Worm (Caenorhabditis elegans): ENCODE data around the gene K04F1.8.
"Not testable (repeated sequence)": the region's sequence is repeated elsewhere in the genome, so short reads cannot be mapped to it uniquely, and the experiment has no call there.

K04F1.8 gene

DNA sequence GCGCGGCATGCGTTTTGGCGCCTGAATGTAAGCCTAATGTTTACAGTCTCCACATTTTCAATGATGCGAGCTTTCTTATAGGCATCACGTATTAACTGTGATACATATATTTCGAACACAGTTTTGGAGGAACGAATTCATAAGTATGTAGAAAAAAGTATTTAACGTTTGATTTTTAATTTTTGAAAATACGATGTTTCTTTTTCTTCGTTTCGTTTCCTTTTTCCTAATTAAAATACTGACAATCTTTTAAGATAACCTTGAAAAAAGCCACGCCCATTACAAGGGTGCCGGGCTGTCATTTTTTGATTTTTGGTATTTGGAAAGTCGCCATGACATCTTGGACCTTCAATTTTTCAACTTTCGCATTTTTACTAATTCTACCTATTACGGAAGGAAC, 2.1 kb upstream of the K04F1.8 start, which contains the start of gene K04F1.9:
K04F1.9 (plus strand) TSS at position 301 of the 400 bp plus-strand sequence.
- no peak for TF ChIP-seq flt-1 (GFP tag; IDR thresholded peaks at IDR 0.05)
- no peak for TF ChIP-seq klf-2 (GFP tag; conservative IDR thresholded peaks at IDR 0.05)
- TF ChIP-seq ztf-23 (GFP tag; IDR thresholded peaks at IDR 0.05), result no peak
- no peak for TF ChIP-seq tab-1 (GFP tag; IDR thresholded peaks at IDR 0.05)
- no peak for TF ChIP-seq T22C8.4 (GFP tag; IDR thresholded peaks at IDR 0.05)
- no peak for TF ChIP-seq ztf-29 (GFP tag; IDR thresholded peaks at IDR 0.05)
- no peak for TF ChIP-seq ref-1 (GFP tag; conservative IDR thresholded peaks at IDR 0.05)
- no peak for TF ChIP-seq cog-1 (tag; optimal IDR thresholded peaks at IDR 0.05)
- no peak for TF ChIP-seq med-1 (GFP tag; optimal IDR thresholded peaks at IDR 0.05; ENCODE audit: insufficient read depth)

DNA sequence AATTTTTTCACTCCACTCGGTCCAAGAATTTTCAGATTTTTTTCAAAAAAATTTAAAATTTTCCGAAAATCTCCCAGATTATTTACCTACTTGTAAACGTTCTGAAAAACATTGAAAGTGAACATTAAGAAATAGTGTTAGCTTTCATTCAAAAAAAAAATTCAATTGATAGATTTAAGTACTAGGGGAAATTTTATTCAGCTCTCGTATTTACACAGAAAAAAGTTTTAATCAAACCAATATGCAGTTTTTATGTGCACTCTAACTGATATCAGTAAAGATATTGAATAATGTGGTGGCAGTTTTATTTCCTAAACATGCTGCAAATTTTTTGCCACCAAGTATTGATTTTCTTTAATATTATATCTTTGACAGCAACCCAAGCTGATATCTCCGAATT, 1.2 kb downstream of the K04F1.8 start, which contains the start of gene irld-42:
irld-42 (plus strand) TSS at position 301 of the 400 bp plus-strand sequence.
- TF ChIP-seq ztf-23 (GFP tag; IDR thresholded peaks at IDR 0.05) (no peak), ztf-29 (GFP tag; IDR thresholded peaks at IDR 0.05) (no peak), med-1 (GFP tag; optimal IDR thresholded peaks at IDR 0.05; ENCODE audit: insufficient read depth) (no peak), ref-1 (GFP tag; conservative IDR thresholded peaks at IDR 0.05) (no peak), tab-1 (GFP tag; IDR thresholded peaks at IDR 0.05) (no peak), klf-2 (GFP tag; conservative IDR thresholded peaks at IDR 0.05) (no peak), cog-1 (tag; optimal IDR thresholded peaks at IDR 0.05) (no peak), flt-1 (GFP tag; IDR thresholded peaks at IDR 0.05) (no peak), T22C8.4 (GFP tag; IDR thresholded peaks at IDR 0.05) (no peak)

DNA sequence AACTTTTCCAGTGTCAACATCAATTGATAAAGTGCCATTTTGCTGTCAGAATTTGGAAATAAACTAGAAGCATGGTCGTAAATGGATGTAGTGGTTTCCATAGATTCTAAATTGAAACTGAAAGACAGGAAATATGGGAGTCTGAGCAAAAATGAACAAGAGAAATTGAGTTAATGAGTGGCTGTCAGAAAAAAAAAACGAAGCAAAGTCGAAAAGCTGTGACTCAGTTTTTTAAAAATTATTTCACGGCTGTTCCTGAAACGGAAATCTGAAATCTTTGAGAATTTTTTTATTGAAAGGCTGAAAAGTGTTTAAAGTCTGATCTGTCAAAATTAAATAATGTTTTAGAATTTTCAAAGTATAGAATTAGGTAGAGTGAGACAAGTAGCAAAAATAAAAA, 11.2 kb downstream of the K04F1.8 start, which contains the start of gene srw-98:
srw-98 (minus strand) TSS at position 101 of the 400 bp plus-strand sequence.
- TF ChIP-seq flt-1 (GFP tag; IDR thresholded peaks at IDR 0.05), result no peak
- no peak for TF ChIP-seq T22C8.4 (GFP tag; IDR thresholded peaks at IDR 0.05)
- TF ChIP-seq ztf-29 (GFP tag; IDR thresholded peaks at IDR 0.05), result no peak
- TF ChIP-seq cog-1 (tag; optimal IDR thresholded peaks at IDR 0.05), result no peak

- no peak for TF ChIP-seq cog-1 (tag; optimal IDR thresholded peaks at IDR 0.05)
- no peak for TF ChIP-seq tab-1 (GFP tag; IDR thresholded peaks at IDR 0.05)
- no peak for TF ChIP-seq ztf-23 (GFP tag; IDR thresholded peaks at IDR 0.05)
- TF ChIP-seq klf-2 (GFP tag; conservative IDR thresholded peaks at IDR 0.05), result no peak
- no peak for TF ChIP-seq med-1 (GFP tag; optimal IDR thresholded peaks at IDR 0.05; ENCODE audit: insufficient read depth)
- TF ChIP-seq flt-1 (GFP tag; IDR thresholded peaks at IDR 0.05), result no peak
- no peak for TF ChIP-seq ref-1 (GFP tag; conservative IDR thresholded peaks at IDR 0.05)
- TF ChIP-seq ztf-29 (GFP tag; IDR thresholded peaks at IDR 0.05), result no peak
- no peak for TF ChIP-seq T22C8.4 (GFP tag; IDR thresholded peaks at IDR 0.05)
These were observed 13.8 kb downstream of the K04F1.8 start, which contains the start of gene srw-91 for ce11 chrV:1680770-1681169. TSS of gene srw-91 (minus strand) at chrV:1680870.

DNA sequence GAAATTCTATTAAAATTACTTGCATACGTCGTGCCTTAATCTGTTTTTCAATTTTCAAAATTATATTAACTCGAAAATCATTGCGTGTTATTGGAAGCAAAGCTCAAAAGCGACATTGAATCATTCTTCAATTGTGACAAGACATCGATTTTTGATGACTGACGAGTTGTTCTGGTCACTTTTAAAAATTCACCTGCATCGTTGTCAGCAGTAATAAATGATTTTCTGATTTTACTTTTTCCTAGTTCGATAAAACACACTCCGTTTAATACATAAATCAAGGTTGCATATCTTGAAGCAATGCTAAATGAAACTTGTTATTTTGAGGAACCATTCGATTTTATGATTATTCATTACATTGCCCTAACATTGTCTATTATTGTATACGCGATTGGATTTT, 15.3 kb downstream of the K04F1.8 start, which contains the start of gene srh-3:
srh-3 (plus strand) TSS at position 301 of the 400 bp plus-strand sequence.
- TF ChIP-seq ztf-29 (GFP tag; IDR thresholded peaks at IDR 0.05) (no peak), T22C8.4 (GFP tag; IDR thresholded peaks at IDR 0.05) (no peak), ref-1 (GFP tag; conservative IDR thresholded peaks at IDR 0.05) (no peak), cog-1 (tag; optimal IDR thresholded peaks at IDR 0.05) (no peak), ztf-23 (GFP tag; IDR thresholded peaks at IDR 0.05) (no peak), klf-2 (GFP tag; conservative IDR thresholded peaks at IDR 0.05) (no peak), tab-1 (GFP tag; IDR thresholded peaks at IDR 0.05) (no peak), flt-1 (GFP tag; IDR thresholded peaks at IDR 0.05) (no peak)

ce11 chrV:1685328-1685727, 18.3 kb downstream of the K04F1.8 start, which contains the start of gene srh-5:
TSS of gene srh-5 (plus strand) at chrV:1685628.
- TF ChIP-seq klf-2 (GFP tag; conservative IDR thresholded peaks at IDR 0.05) (no peak), flt-1 (GFP tag; IDR thresholded peaks at IDR 0.05) (no peak), cog-1 (tag; optimal IDR thresholded peaks at IDR 0.05) (no peak), tab-1 (GFP tag; IDR thresholded peaks at IDR 0.05) (no peak), ztf-29 (GFP tag; IDR thresholded peaks at IDR 0.05) (no peak), T22C8.4 (GFP tag; IDR thresholded peaks at IDR 0.05) (no peak), med-1 (GFP tag; optimal IDR thresholded peaks at IDR 0.05; ENCODE audit: insufficient read depth) (no peak), ref-1 (GFP tag; conservative IDR thresholded peaks at IDR 0.05) (no peak), ztf-23 (GFP tag; IDR thresholded peaks at IDR 0.05) (no peak)

ce11 chrV:1692494-1692893, 25.5 kb downstream of the K04F1.8 start, which contains the start of gene Y46H3C.5:
TSS of gene Y46H3C.5 (minus strand) at chrV:1692495.
- TF ChIP-seq klf-2 (GFP tag; conservative IDR thresholded peaks at IDR 0.05); med-1 (GFP tag; optimal IDR thresholded peaks at IDR 0.05; ENCODE audit: insufficient read depth); ztf-29 (GFP tag; IDR thresholded peaks at IDR 0.05): not testable (repeated sequence)

DNA sequence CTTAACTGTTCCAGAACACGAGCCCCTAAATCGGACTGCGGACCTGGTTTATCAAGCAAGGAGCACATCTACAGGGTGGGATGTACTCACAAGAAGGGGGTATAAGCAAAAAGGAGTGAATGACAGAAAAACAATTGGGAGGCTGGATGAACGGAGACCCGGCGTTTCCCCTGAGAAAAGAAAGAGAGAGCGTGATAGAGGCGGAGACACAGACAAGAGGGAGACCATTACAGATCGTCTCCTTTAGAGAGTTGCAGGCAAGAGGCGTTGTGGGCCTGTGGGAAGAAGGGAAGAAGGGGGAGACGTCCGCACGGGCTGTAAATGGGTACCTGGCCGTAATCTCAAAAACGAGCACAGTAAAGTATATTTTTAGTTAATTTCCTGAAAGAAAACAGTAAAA, 26.9 kb downstream of the K04F1.8 start, which contains the start of gene Y46H3C.7:
Y46H3C.7 (minus strand) TSS at position 147 of the 400 bp plus-strand sequence.
- TF ChIP-seq ztf-29 (GFP tag; IDR thresholded peaks at IDR 0.05); flt-1 (GFP tag; IDR thresholded peaks at IDR 0.05); ref-1 (GFP tag; conservative IDR thresholded peaks at IDR 0.05): not testable (repeated sequence)

DNA sequence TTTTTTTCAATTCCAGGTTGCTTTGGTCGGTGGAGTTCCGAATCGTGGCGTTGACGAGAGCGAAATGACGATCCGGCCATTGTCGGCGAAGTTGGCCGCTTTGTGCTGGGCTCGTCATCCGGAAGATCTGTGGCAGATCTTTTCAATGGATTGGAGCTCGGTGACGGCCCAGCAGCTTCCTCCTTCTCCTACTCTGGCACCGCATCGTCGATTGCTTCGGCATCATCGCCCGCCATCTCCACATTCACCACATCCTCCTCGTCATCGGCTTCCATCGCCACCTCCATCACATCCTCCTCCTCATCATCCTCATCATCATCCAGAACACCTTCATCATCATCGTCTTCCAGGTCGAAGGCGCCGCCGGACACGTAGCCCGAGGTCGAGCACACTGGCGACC, 31.4 kb downstream of the K04F1.8 start:
- TF ChIP-seq ztf-29 (GFP tag; IDR thresholded peaks at IDR 0.05), result no peak

ce11 chrV:1699228-1699795, 32.3 kb downstream of the K04F1.8 start:
- TF ChIP-seq ztf-23 (GFP tag; IDR thresholded peaks at IDR 0.05), result no peak
- no peak for TF ChIP-seq med-1 (GFP tag; optimal IDR thresholded peaks at IDR 0.05; ENCODE audit: insufficient read depth)
- TF ChIP-seq tab-1 (GFP tag; IDR thresholded peaks at IDR 0.05), result peak; percentile 59; the same call in 1 of the 2 replicates
- TF ChIP-seq T22C8.4 (GFP tag; IDR thresholded peaks at IDR 0.05), result no peak

Measured in whole organism, midembryonic.